Fruit fly (Drosophila melanogaster) whole organism: ENCODE measurements around the gene CG6793.

Source experiments
- pan ChIP-seq: fragments of >200 bp; optimal IDR thresholded peaks from 2 replicates; lab custom pipeline; 2017
- psq ChIP-seq: fragments of >200 bp; optimal IDR thresholded peaks from 2 replicates; lab custom pipeline; 2017
- usp ChIP-seq: fragments of >200 bp; optimal IDR thresholded peaks from 2 replicates; lab custom pipeline; 2017; ENCODE audit warnings: missing biosample characterization, missing genetic modification characterization, mixed read lengths

dm6 chr3L:12050629-12051028, 8.4 kb downstream of the CG6793 start:
- TF ChIP-seq pan (no peak), psq (lab: Kevin White, UChicago) (no peak), usp (GFP tag; lab: Kevin White, UChicago) (no peak)
